Fruit fly (Drosophila melanogaster): ENCODE data around the gene g.

g gene

dm6 chrX:13740062-13740461 lies 4.0 kb upstream of the g start:
- TF ChIP-seq foxo (GFP tag; optimal IDR thresholded peaks at IDR 0.05) (peak in 1 of 2 experiments; percentile 74), Vsx2 (GFP tag; optimal IDR thresholded peaks at IDR 0.05; ENCODE audit: partially characterized antibody) (no peak), HLH106 (tag; optimal IDR thresholded peaks at IDR 0.05) (peak; percentile 67), Hr83 (GFP tag; optimal IDR thresholded peaks at IDR 0.05; ENCODE audit: poor library complexity, severe bottlenecking) (peak; percentile 84), rgr (GFP tag; optimal IDR thresholded peaks at IDR 0.05) (peak; percentile 80), Hnf4 (GFP tag; optimal IDR thresholded peaks at IDR 0.05) (peak; percentile 90), Dif (GFP tag; optimal IDR thresholded peaks at IDR 0.05; ENCODE audit: partially characterized antibody) (no peak), Myc (optimal IDR thresholded peaks at IDR 0.05) (no peak), woc (GFP tag; optimal IDR thresholded peaks at IDR 0.05) (no peak), CrebA (GFP tag; optimal IDR thresholded peaks at IDR 0.05; ENCODE audit: borderline replicate concordance) (no peak), pan (optimal IDR thresholded peaks at IDR 0.05) (no peak), Mio (GFP tag; optimal IDR thresholded peaks at IDR 0.05) (no peak), CG9705 (GFP tag; optimal IDR thresholded peaks at IDR 0.05) (peak; percentile 31), CG32264 (GFP tag; optimal IDR thresholded peaks at IDR 0.05) (no peak), OdsH (GFP tag; optimal IDR thresholded peaks at IDR 0.05) (peak; percentile 75), N (GFP tag; optimal IDR thresholded peaks at IDR 0.05) (no peak), sv (GFP tag; optimal IDR thresholded peaks at IDR 0.05) (peak; percentile 65), dmrt93B (GFP tag; optimal IDR thresholded peaks at IDR 0.05) (peak; percentile 46), GATAd (GFP tag; optimal IDR thresholded peaks at IDR 0.05) (no peak), lola (GFP tag; optimal IDR thresholded peaks at IDR 0.05) (no peak), dl (GFP tag; optimal IDR thresholded peaks at IDR 0.05; ENCODE audit: insufficient read depth in 1 of 2, partially characterized antibody in 2 of 2) (no peak), Dfd (GFP tag; optimal IDR thresholded peaks at IDR 0.05) (no peak), dsf (GFP tag; optimal IDR thresholded peaks at IDR 0.05; ENCODE audit: borderline replicate concordance) (no peak), Jra (GFP tag; optimal IDR thresholded peaks at IDR 0.05) (peak; percentile 2), Rel (GFP tag; optimal IDR thresholded peaks at IDR 0.05) (no peak), Rel (tag; optimal IDR thresholded peaks at IDR 0.05) (peak; percentile 56), fru (GFP tag; optimal IDR thresholded peaks at IDR 0.05) (peak; percentile 47), Abd-B (GFP tag; optimal IDR thresholded peaks at IDR 0.05) (no peak), Hr78 (GFP tag; optimal IDR thresholded peaks at IDR 0.05) (no peak), Sp1 (GFP tag; optimal IDR thresholded peaks at IDR 0.05) (peak; percentile 45), usp (GFP tag; optimal IDR thresholded peaks at IDR 0.05) (no peak), h (GFP tag; optimal IDR thresholded peaks at IDR 0.05) (peak; percentile 74), ey (GFP tag; optimal IDR thresholded peaks at IDR 0.05) (peak; percentile 84), brk (GFP tag; optimal IDR thresholded peaks at IDR 0.05) (no peak), psq (GFP tag; optimal IDR thresholded peaks at IDR 0.05) (no peak), sage (GFP tag; optimal IDR thresholded peaks at IDR 0.05) (no peak), tai (GFP tag; optimal IDR thresholded peaks at IDR 0.05) (no peak), jim (GFP tag; optimal IDR thresholded peaks at IDR 0.05) (peak; percentile 8), br (GFP tag; optimal IDR thresholded peaks at IDR 0.05) (peak; percentile 78)

dm6 chrX:13739411-13739888 lies 3.4 kb upstream of the g start, which contains the start of gene CG11151:
CG11151 (plus strand) TSS chrX:13739744.
- peak; percentile 89 for TF ChIP-seq dmrt93B (GFP tag; optimal IDR thresholded peaks at IDR 0.05)
- peak; percentile 97 for TF ChIP-seq Sp1 (GFP tag; optimal IDR thresholded peaks at IDR 0.05)
- peak; percentile 93 for TF ChIP-seq CG32264 (GFP tag; optimal IDR thresholded peaks at IDR 0.05)
- TF ChIP-seq OdsH (GFP tag; optimal IDR thresholded peaks at IDR 0.05): peak; percentile 97
- peak; percentile 93 for TF ChIP-seq psq (GFP tag; optimal IDR thresholded peaks at IDR 0.05)
- TF ChIP-seq br (GFP tag; optimal IDR thresholded peaks at IDR 0.05): peak; percentile 98
- peak; percentile 96 for TF ChIP-seq sage (GFP tag; optimal IDR thresholded peaks at IDR 0.05)
- TF ChIP-seq lola (GFP tag; optimal IDR thresholded peaks at IDR 0.05): no peak
- TF ChIP-seq jim (GFP tag; optimal IDR thresholded peaks at IDR 0.05): no peak
- peak; percentile 90 for TF ChIP-seq sv (GFP tag; optimal IDR thresholded peaks at IDR 0.05)
- TF ChIP-seq brk (GFP tag; optimal IDR thresholded peaks at IDR 0.05): peak; percentile 88
- TF ChIP-seq Myc (optimal IDR thresholded peaks at IDR 0.05): no peak
- no peak for TF ChIP-seq usp (GFP tag; optimal IDR thresholded peaks at IDR 0.05)
- TF ChIP-seq Rel (GFP tag; optimal IDR thresholded peaks at IDR 0.05): peak; percentile 77
- peak; percentile 78 for TF ChIP-seq Rel (tag; optimal IDR thresholded peaks at IDR 0.05)
- peak; percentile 93 to 98 for TF ChIP-seq foxo (GFP tag; optimal IDR thresholded peaks at IDR 0.05)
- peak; percentile 98 for TF ChIP-seq h (GFP tag; optimal IDR thresholded peaks at IDR 0.05)
- peak; percentile 99 for TF ChIP-seq fru (GFP tag; optimal IDR thresholded peaks at IDR 0.05)
- no peak for TF ChIP-seq Vsx2 (GFP tag; optimal IDR thresholded peaks at IDR 0.05; ENCODE audit: partially characterized antibody)
- TF ChIP-seq Dif (GFP tag; optimal IDR thresholded peaks at IDR 0.05; ENCODE audit: partially characterized antibody): peak; percentile 36
- TF ChIP-seq Jra (GFP tag; optimal IDR thresholded peaks at IDR 0.05): peak; percentile 91
- TF ChIP-seq HLH106 (tag; optimal IDR thresholded peaks at IDR 0.05): peak; percentile 96
- no peak for TF ChIP-seq N (GFP tag; optimal IDR thresholded peaks at IDR 0.05)
- TF ChIP-seq Hr78 (GFP tag; optimal IDR thresholded peaks at IDR 0.05): no peak
- peak; percentile 82 for TF ChIP-seq Mio (GFP tag; optimal IDR thresholded peaks at IDR 0.05)
- TF ChIP-seq ey (GFP tag; optimal IDR thresholded peaks at IDR 0.05): peak; percentile 97
- TF ChIP-seq CrebA (GFP tag; optimal IDR thresholded peaks at IDR 0.05; ENCODE audit: borderline replicate concordance): no peak
- no peak for TF ChIP-seq Dfd (GFP tag; optimal IDR thresholded peaks at IDR 0.05)
- TF ChIP-seq CG9705 (GFP tag; optimal IDR thresholded peaks at IDR 0.05): peak; percentile 95
- peak; percentile 98 for TF ChIP-seq woc (GFP tag; optimal IDR thresholded peaks at IDR 0.05)
- peak; percentile 94 for TF ChIP-seq tai (GFP tag; optimal IDR thresholded peaks at IDR 0.05)
- peak; percentile 83 for TF ChIP-seq dsf (GFP tag; optimal IDR thresholded peaks at IDR 0.05; ENCODE audit: borderline replicate concordance)
- peak; percentile 98 for TF ChIP-seq rgr (GFP tag; optimal IDR thresholded peaks at IDR 0.05)
- no peak for TF ChIP-seq pan (optimal IDR thresholded peaks at IDR 0.05)
- peak; percentile 39 for TF ChIP-seq Hr83 (GFP tag; optimal IDR thresholded peaks at IDR 0.05; ENCODE audit: poor library complexity, severe bottlenecking)
- peak; percentile 97 for TF ChIP-seq Hnf4 (GFP tag; optimal IDR thresholded peaks at IDR 0.05)
- peak; percentile 69 for TF ChIP-seq GATAd (GFP tag; optimal IDR thresholded peaks at IDR 0.05)
- peak; percentile 7 to 62 for TF ChIP-seq dl (GFP tag; optimal IDR thresholded peaks at IDR 0.05; ENCODE audit: insufficient read depth in 1 of 2, partially characterized antibody in 2 of 2)
- no peak for TF ChIP-seq Abd-B (GFP tag; optimal IDR thresholded peaks at IDR 0.05)

All from whole organism, wandering third instar larva.